Fruit fly (Drosophila melanogaster) whole organism, embryonic: ENCODE measurements around the gene Arp3.

Source experiments
- CG10366 ChIP-seq: fragments of 200-800 bp; sonication (Bioruptor generic); IDR thresholded peaks from 2 replicates; pipeline ENCODE4 v1.3.6; 2022; ENCODE audit warnings: missing biosample characterization, missing genetic modification characterization
- CG11456 ChIP-seq: fragments of 200-800 bp; sonication (Bioruptor generic); IDR thresholded peaks from 3 replicates; pipeline ENCODE4 v1.3.6; 2022; ENCODE audit warnings: missing biosample characterization, missing genetic modification characterization
- CG13287 ChIP-seq: fragments of 200-800 bp; sonication (Bioruptor generic); IDR thresholded peaks from 2 replicates; pipeline ENCODE4 v1.3.6; 2022; ENCODE audit warnings: missing biosample characterization, missing genetic modification characterization; ENCODE audit not compliant: partially characterized antibody
- CG1529 ChIP-seq: fragments of 200-800 bp; sonication (Bioruptor generic); optimal IDR thresholded peaks from 3 replicates; lab custom pipeline; 2018; ENCODE audit warnings: missing biosample characterization, missing genetic modification characterization
- CG15601 ChIP-seq: fragments of 200-800 bp; sonication (Bioruptor generic); optimal IDR thresholded peaks from 3 replicates; lab custom pipeline; 2019; ENCODE audit warnings: missing biosample characterization, mild to moderate bottlenecking, missing genetic modification characterization, moderate library complexity
- CG17612 ChIP-seq: fragments of 200-800 bp; sonication (Bioruptor generic); IDR thresholded peaks from 2 replicates; pipeline ENCODE4 v1.3.6; 2022; ENCODE audit warnings: missing biosample characterization, missing genetic modification characterization
- CG17829 ChIP-seq: fragments of 200-800 bp; optimal IDR thresholded peaks from 2 replicates; lab custom pipeline; 2019; ENCODE audit warnings: missing biosample characterization, mild to moderate bottlenecking, missing genetic modification characterization, moderate library complexity
- CG18011 ChIP-seq: fragments of 200-800 bp; sonication (Bioruptor generic); optimal IDR thresholded peaks from 2 replicates; lab custom pipeline; 2017; ENCODE audit warnings: missing biosample characterization, missing genetic modification characterization, mild to moderate bottlenecking, moderate library complexity, missing genotype
- CG18764 ChIP-seq: fragments of 200-800 bp; sonication (Bioruptor generic); optimal IDR thresholded peaks from 3 replicates; lab custom pipeline; 2016; ENCODE audit warnings: missing biosample characterization, missing genetic modification characterization
- CG2712 ChIP-seq: fragments of 200-800 bp; optimal IDR thresholded peaks from 3 replicates; lab custom pipeline; 2019; ENCODE audit warnings: missing biosample characterization, mild to moderate bottlenecking, missing genetic modification characterization, moderate library complexity
- CG2889 ChIP-seq: fragments of 200-800 bp; sonication (Bioruptor generic); IDR thresholded peaks from 3 replicates; pipeline ENCODE4 v1.3.6; 2022; ENCODE audit warnings: missing biosample characterization, missing genetic modification characterization
- CG3065 ChIP-seq: fragments of 200-800 bp; sonication (Bioruptor generic); optimal IDR thresholded peaks from 2 replicates; lab custom pipeline; 2016; ENCODE audit warnings: missing biosample characterization, missing genetic modification characterization
- CG31224 ChIP-seq: fragments of 200-800 bp; sonication (Bioruptor generic); IDR thresholded peaks from 2 replicates; pipeline ENCODE4 v1.3.6; 2022; ENCODE audit warnings: missing biosample characterization, missing genetic modification characterization
- CG33557 ChIP-seq: fragments of 200-800 bp; sonication (Bioruptor generic); optimal IDR thresholded peaks from 2 replicates; lab custom pipeline; 2019; ENCODE audit warnings: missing biosample characterization, mild to moderate bottlenecking, missing genetic modification characterization, moderate library complexity
- CG3726 ChIP-seq: fragments of 200-800 bp; sonication (Bioruptor generic); IDR thresholded peaks from 3 replicates; pipeline ENCODE4, ENCODE4 v1.3.6; 2022; ENCODE audit warnings: missing biosample characterization, missing genetic modification characterization
- CG4617 ChIP-seq: fragments of 200-800 bp; sonication (Bioruptor generic); optimal IDR thresholded peaks from 3 replicates; lab custom pipeline; 2016; ENCODE audit warnings: missing biosample characterization, missing genetic modification characterization, borderline replicate concordance
- CG4820 ChIP-seq: fragments of 200-800 bp; sonication (Bioruptor generic); optimal IDR thresholded peaks from 3 replicates; lab custom pipeline; 2016; ENCODE audit warnings: missing biosample characterization, missing genetic modification characterization
- CG7928 ChIP-seq: fragments of 200-800 bp; sonication (Bioruptor generic); optimal IDR thresholded peaks from 2 replicates; lab custom pipeline; 2017; ENCODE audit warnings: missing biosample characterization, mild to moderate bottlenecking, missing genetic modification characterization
- H2.0 ChIP-seq: fragments of 200-800 bp; sonication (Bioruptor generic); IDR thresholded peaks from 2 replicates; pipeline ENCODE4 v1.3.6; 2022; ENCODE audit warnings: missing biosample characterization, missing genetic modification characterization
- Hand ChIP-seq: fragments of 200-800 bp; sonication (Bioruptor generic); optimal IDR thresholded peaks from 2 replicates; lab custom pipeline; 2017; ENCODE audit warnings: mild to moderate bottlenecking, missing biosample characterization, missing genetic modification reagents, missing genetic modification characterization
- Hr39 ChIP-seq: fragments of >200 bp; optimal IDR thresholded peaks from 2 replicates; lab custom pipeline; 2017
- Hr51 ChIP-seq, 2 experiments: fragments of 200-800 bp; sonication (Bioruptor generic); optimal IDR thresholded peaks; 2 replicates in 1 of 2; 3 replicates in 1 of 2; lab custom pipeline; 2016 to 2018; ENCODE audit warnings: missing biosample characterization in 2 of 2, missing genetic modification characterization in 2 of 2, mild to moderate bottlenecking in 1 of 2, moderate library complexity in 1 of 2
- Lhr ChIP-seq: fragments of 200-800 bp; sonication (Bioruptor generic); optimal IDR thresholded peaks from 3 replicates; lab custom pipeline; 2017; ENCODE audit warnings: mild to moderate bottlenecking, missing biosample characterization, missing genetic modification reagents, missing genetic modification characterization
- Mes4 ChIP-seq: fragments of 200-800 bp; sonication (Bioruptor generic); optimal IDR thresholded peaks from 2 replicates; lab custom pipeline; 2016; ENCODE audit warnings: missing biosample characterization, missing genetic modification characterization
- NC2α ChIP-seq: fragments of 200-800 bp; sonication (Bioruptor generic); optimal IDR thresholded peaks from 2 replicates; lab custom pipeline; 2016; ENCODE audit warnings: missing biosample characterization, missing genetic modification characterization
- Nf-YA ChIP-seq: fragments of 200-800 bp; sonication (Bioruptor generic); IDR thresholded peaks from 2 replicates; pipeline ENCODE4 v1.3.6; 2022; ENCODE audit warnings: missing biosample characterization, missing genetic modification characterization
- Opbp ChIP-seq: fragments of 200-800 bp; sonication (Bioruptor generic); IDR thresholded peaks from 3 replicates; pipeline ENCODE4 v1.3.6; 2022; ENCODE audit warnings: missing biosample characterization, missing genetic modification characterization; ENCODE audit not compliant: partially characterized antibody
- Pdp1 ChIP-seq, 2 experiments: fragments of 200-800 bp; sonication (Bioruptor generic); optimal IDR thresholded peaks; 3 replicates each; lab custom pipeline; 2016; ENCODE audit warnings: missing biosample characterization in 2 of 2, missing genetic modification characterization in 2 of 2, mild to moderate bottlenecking in 1 of 2, moderate library complexity in 1 of 2
- Taf1 ChIP-seq: fragments of 200-800 bp; sonication (Bioruptor generic); IDR thresholded peaks from 2 replicates; pipeline ENCODE4 v1.3.6; 2022; ENCODE audit warnings: missing biosample characterization, missing genetic modification characterization
- abd-A ChIP-seq: fragments of 200-800 bp; sonication (Bioruptor generic); optimal IDR thresholded peaks from 3 replicates; lab custom pipeline; 2019; ENCODE audit warnings: missing biosample characterization, mild to moderate bottlenecking, missing genetic modification characterization, moderate library complexity
- ap ChIP-seq: fragments of 200-800 bp; sonication (Bioruptor generic); IDR thresholded peaks from 2 replicates; pipeline ENCODE4 v1.3.6; 2022; ENCODE audit warnings: missing biosample characterization, missing genetic modification characterization
- cad ChIP-seq: fragments of >200 bp; optimal IDR thresholded peaks from 2 replicates; lab custom pipeline; 2017; ENCODE audit warnings: missing biosample characterization, missing genetic modification characterization
- crol ChIP-seq: fragments of 200-800 bp; sonication (Bioruptor generic); IDR thresholded peaks from 2 replicates; pipeline ENCODE4 v1.3.6; 2022; ENCODE audit warnings: missing biosample characterization, missing genetic modification characterization
- cwo ChIP-seq: fragments of 200-800 bp; sonication (Bioruptor generic); optimal IDR thresholded peaks from 3 replicates; lab custom pipeline; 2017; ENCODE audit warnings: missing biosample characterization, missing genetic modification characterization, mild to moderate bottlenecking, moderate library complexity, missing genetic modification reagents
- eve ChIP-seq, 2 experiments: fragments of >200 bp; optimal IDR thresholded peaks; 2 replicates each; lab custom pipeline; 2017; ENCODE audit warnings: missing biosample characterization in 2 of 2, missing genetic modification characterization in 2 of 2
- fd102C ChIP-seq: fragments of 200-800 bp; sonication (Bioruptor generic); optimal IDR thresholded peaks from 2 replicates; lab custom pipeline; 2018; ENCODE audit warnings: missing biosample characterization, mild to moderate bottlenecking, missing genetic modification characterization, moderate library complexity
- ftz-f1 ChIP-seq: fragments of 200-800 bp; sonication (Bioruptor generic); optimal IDR thresholded peaks from 2 replicates; lab custom pipeline; 2016; ENCODE audit warnings: missing biosample characterization, missing genetic modification characterization
- jing ChIP-seq: fragments of 200-800 bp; sonication (Bioruptor generic); optimal IDR thresholded peaks from 2 replicates; lab custom pipeline; 2018; ENCODE audit warnings: missing biosample characterization, mild to moderate bottlenecking, missing genetic modification characterization
- jumu ChIP-seq: fragments of 200-800 bp; sonication (Bioruptor generic); optimal IDR thresholded peaks from 3 replicates; lab custom pipeline; 2016; ENCODE audit warnings: missing biosample characterization, missing genetic modification characterization
- mld ChIP-seq: fragments of 200-800 bp; sonication (Bioruptor generic); IDR thresholded peaks from 3 replicates; pipeline ENCODE4 v1.3.6; 2022; ENCODE audit warnings: missing biosample characterization, missing genetic modification characterization; ENCODE audit not compliant: partially characterized antibody
- odd ChIP-seq: fragments of 200-800 bp; sonication (Bioruptor generic); optimal IDR thresholded peaks from 2 replicates; lab custom pipeline; 2017; ENCODE audit warnings: missing biosample characterization, mild to moderate bottlenecking, missing genetic modification characterization
- otp ChIP-seq: fragments of 200-800 bp; sonication (Bioruptor generic); IDR thresholded peaks from 3 replicates; pipeline ENCODE4, ENCODE4 v1.3.6; 2022; ENCODE audit warnings: missing biosample characterization, missing genetic modification characterization
- pb ChIP-seq: fragments of 200-800 bp; sonication (Bioruptor generic); optimal IDR thresholded peaks from 3 replicates; lab custom pipeline; 2016; ENCODE audit warnings: missing biosample characterization, missing genetic modification characterization
- pita ChIP-seq: fragments of 200-800 bp; sonication (Bioruptor generic); optimal IDR thresholded peaks from 2 replicates; lab custom pipeline; 2017; ENCODE audit warnings: missing biosample characterization, mild to moderate bottlenecking, missing genetic modification characterization
- ro ChIP-seq: fragments of 200-800 bp; sonication (Bioruptor generic); IDR thresholded peaks from 2 replicates; pipeline ENCODE4 v1.3.6; 2022; ENCODE audit warnings: missing biosample characterization, missing genetic modification characterization
- sim ChIP-seq: fragments of 200-800 bp; sonication (Bioruptor generic); IDR thresholded peaks from 2 replicates; pipeline ENCODE4 v1.3.6; 2022; ENCODE audit warnings: missing biosample characterization, missing genetic modification characterization
- slbo ChIP-seq: fragments of 200-800 bp; sonication (Bioruptor generic); IDR thresholded peaks from 2 replicates; pipeline ENCODE4 v1.3.6; 2022; ENCODE audit warnings: missing biosample characterization, missing genetic modification characterization
- sna ChIP-seq: fragments of 200-800 bp; sonication (Bioruptor generic); IDR thresholded peaks from 2 replicates; pipeline ENCODE4 v1.3.6; 2022; ENCODE audit warnings: missing biosample characterization, missing genetic modification characterization; ENCODE audit not compliant: partially characterized antibody
- tna ChIP-seq: fragments of 200-800 bp; sonication (Bioruptor generic); IDR thresholded peaks from 2 replicates; pipeline ENCODE4 v1.3.6; 2022; ENCODE audit warnings: missing biosample characterization, missing genetic modification characterization; ENCODE audit not compliant: partially characterized antibody
- wor ChIP-seq: fragments of 200-800 bp; sonication (Bioruptor generic); IDR thresholded peaks from 2 replicates; pipeline ENCODE4 v1.3.6; 2022; ENCODE audit warnings: missing biosample characterization, missing genetic modification characterization

Gene Arp3

DNA sequence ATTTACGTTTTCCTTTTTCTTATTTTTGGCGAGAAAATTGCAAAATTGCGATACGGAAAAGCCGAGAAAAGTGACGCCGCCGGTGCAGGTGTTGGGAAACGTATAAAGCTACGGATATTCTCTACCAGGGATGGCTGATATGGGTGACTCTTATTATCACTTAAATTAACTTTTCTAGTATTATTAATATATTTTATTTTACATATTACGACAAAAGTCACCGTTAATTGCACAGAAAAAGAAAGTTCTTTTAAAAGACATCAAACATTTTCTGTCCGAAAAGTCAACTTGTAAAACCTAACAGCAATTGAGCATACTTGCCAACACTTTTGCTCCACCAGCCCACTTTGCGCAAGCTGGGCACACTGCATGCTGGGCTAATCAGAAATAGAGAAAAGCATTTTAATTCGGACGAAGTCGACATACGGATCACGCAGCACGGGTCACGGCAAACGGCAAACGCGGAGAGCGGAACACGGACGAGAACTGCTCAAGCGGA lies 12.1 kb upstream of the Arp3 start, which contains the start of the genes Cds and Uba2 (continued):
- TF ChIP-seq Mes4 (peak; percentile 60), CG2889 (GFP tag; lab: Robert Waterston, UW) (peak; percentile 81), CG4617 (GFP tag; lab: Kevin White, UChicago) (peak; percentile 88), CG18011 (peak; percentile 86), odd (peak; percentile 86), Hr51 (GFP tag; optimal IDR thresholded peaks at IDR 0.05; lab: Kevin White, UChicago) (peak; percentile 87 to 93), cwo (GFP tag; lab: Kevin White, UChicago) (peak; percentile 83), CG11456 (GFP tag; lab: Robert Waterston, UW) (peak; percentile 91), otp (peak; percentile 87), Taf1 (peak; percentile 86), H2.0 (GFP tag; lab: Robert Waterston, UW) (peak; percentile 86), jumu (GFP tag; lab: Kevin White, UChicago) (peak; percentile 71), CG17829 (tag; lab: Kevin White, UChicago) (peak; percentile 94), CG7928 (GFP tag; lab: Kevin White, UChicago) (peak; percentile 92), sim (GFP tag; lab: Robert Waterston, UW) (0 out of 2 replicates have a peak, but pooled peaks have one; percentile 28), CG4820 (GFP tag; lab: Kevin White, UChicago) (peak; percentile 88), CG3726 (peak; percentile 75; the same call in 2 of the 3 replicates), cad (GFP tag; lab: Kevin White, UChicago) (no peak), CG18764 (GFP tag; lab: Kevin White, UChicago) (peak; percentile 91), Lhr (GFP tag; lab: Kevin White, UChicago) (peak; percentile 83), pb (GFP tag; lab: Kevin White, UChicago) (peak; percentile 48), CG17612 (GFP tag; lab: Robert Waterston, UW) (peak; percentile 82), eve (GFP tag; optimal IDR thresholded peaks at IDR 0.05; lab: Kevin White, UChicago) (no peak), CG31224 (peak; percentile 86), CG3065 (peak; percentile 78), fd102C (GFP tag; lab: Kevin White, UChicago) (peak; percentile 33), tna (GFP tag; lab: Robert Waterston, UW) (no peak), CG10366 (peak; percentile 85), mld (GFP tag; lab: Robert Waterston, UW) (no peak), ftz-f1 (GFP tag; lab: Kevin White, UChicago) (peak; percentile 66), NC2α (GFP tag; lab: Kevin White, UChicago) (no peak), CG13287 (GFP tag; lab: Robert Waterston, UW) (peak; percentile 60), Hr39 (lab: Kevin White, UChicago) (no peak), wor (GFP tag; lab: Robert Waterston, UW) (peak; percentile 73), slbo (GFP tag; lab: Robert Waterston, UW) (peak; percentile 96), jing (GFP tag; lab: Kevin White, UChicago) (no peak), CG2712 (peak; percentile 94), CG1529 (GFP tag; lab: Kevin White, UChicago) (peak; percentile 73), Hand (GFP tag; lab: Kevin White, UChicago) (peak; percentile 86), sna (GFP tag; lab: Robert Waterston, UW) (no peak), crol (peak; percentile 57), CG15601 (peak; percentile 89), ro (GFP tag; lab: Robert Waterston, UW) (peak; percentile 65), CG33557 (peak; percentile 84), Pdp1 (GFP tag; optimal IDR thresholded peaks at IDR 0.05; lab: Kevin White, UChicago) (peak; percentile 69 to 80), ap (GFP tag; lab: Robert Waterston, UW) (peak; percentile 77), pita (GFP tag; lab: Kevin White, UChicago) (no peak), Nf-YA (GFP tag; lab: Robert Waterston, UW) (peak; percentile 69), abd-A (tag; lab: Kevin White, UChicago) (no peak), Opbp (GFP tag; lab: Robert Waterston, UW) (peak; percentile 50; the same call in 1 of the 3 replicates)
